Worm (Caenorhabditis elegans) whole organism, early embryonic: Measurements from ENCODE around the gene C05C9.3.

Source experiments
- ama-1 ChIP-seq: fragments of 150-350 bp; optimal IDR thresholded peaks from 2 replicates; lab custom pipeline; 2014
- ceh-13 ChIP-seq: fragments of 200-800 bp; sonication (Bioruptor generic); optimal IDR thresholded peaks from 2 replicates; lab custom pipeline; 2018; ENCODE audit warnings: mild to moderate bottlenecking, missing genetic modification characterization, missing compliant biosample characterization
- flt-1 ChIP-seq: fragments of 200-800 bp; sonication (Bioruptor generic); IDR thresholded peaks from 2 replicates; pipeline ENCODE4 v1.3.6; 2022; ENCODE audit warnings: missing genetic modification characterization, missing compliant biosample characterization
- sea-1 ChIP-seq: fragments of 200-800 bp; sonication (Bioruptor generic); conservative IDR thresholded peaks from 2 replicates; pipeline ENCODE4 v1.3.6; 2022; ENCODE audit warnings: missing genetic modification characterization, missing compliant biosample characterization
- tra-4 ChIP-seq: sonication (generic microtip); optimal IDR thresholded peaks from 2 replicates; lab custom pipeline; 2017; ENCODE audit warnings: missing genetic modification characterization, missing compliant biosample characterization

DNA sequence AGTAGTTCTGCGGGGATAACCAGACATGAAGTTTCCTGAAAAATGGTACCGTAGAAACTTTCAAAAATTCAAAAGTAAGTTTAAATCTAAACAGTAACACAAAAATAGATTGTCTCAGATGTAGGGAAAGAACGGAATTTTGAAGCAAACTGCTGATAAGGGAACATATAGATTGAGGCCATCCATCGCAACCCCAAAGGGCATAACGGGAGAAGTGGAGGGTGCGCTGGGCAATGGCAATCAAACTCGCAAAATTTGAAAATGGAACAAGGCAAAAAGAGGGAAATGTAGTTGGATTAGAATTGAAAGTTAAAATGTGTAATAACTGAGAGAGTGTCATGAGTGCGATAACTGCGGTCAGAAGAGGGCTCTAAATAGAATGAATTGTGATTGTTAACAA is 49.4 kb downstream of the C05C9.3 start:
- TF ChIP-seq tra-4 (tag; lab: Kevin White, UChicago) (no peak), flt-1 (GFP tag; lab: Robert Waterston, UW) (no peak), ceh-13 (no peak), sea-1 (GFP tag; lab: Robert Waterston, UW) (no peak), ama-1 (lab: Kevin White, UChicago) (no peak)
